Fruit fly (Drosophila melanogaster) whole organism, wandering third instar larva: Measurements from ENCODE around the gene Pde6.
A peak's percentile ranks its signal among the peaks of the same experiment; 100 is the strongest.

Source experiments
- CrebA ChIP-seq: fragments of 200-800 bp; sonication (Bioruptor generic); optimal IDR thresholded peaks from 2 replicates; lab custom pipeline; 2016; ENCODE audit warnings: missing biosample characterization, mild to moderate bottlenecking, missing genetic modification characterization, borderline replicate concordance
- GATAd ChIP-seq: sonication (Bioruptor generic); optimal IDR thresholded peaks from 2 replicates; lab custom pipeline; 2016; ENCODE audit warnings: missing biosample characterization, missing genetic modification characterization
- Hnf4 ChIP-seq: fragments of 200-800 bp; sonication (Bioruptor generic); optimal IDR thresholded peaks from 2 replicates; lab custom pipeline; 2016; ENCODE audit warnings: missing biosample characterization, mild to moderate bottlenecking, missing genetic modification characterization
- Hr78 ChIP-seq: fragments of >200 bp; optimal IDR thresholded peaks from 2 replicates; lab custom pipeline; 2017; ENCODE audit warnings: missing biosample characterization, missing genetic modification characterization
- Vsx2 ChIP-seq: fragments of 200-300, 225-300 bp; sonication (Bioruptor generic); optimal IDR thresholded peaks from 2 replicates; lab custom pipeline; 2018; ENCODE audit warnings: missing biosample characterization, missing genetic modification characterization; ENCODE audit not compliant: partially characterized antibody
- br ChIP-seq: fragments of 200-800 bp; sonication (Bioruptor generic); optimal IDR thresholded peaks from 2 replicates; lab custom pipeline; 2016; ENCODE audit warnings: missing biosample characterization, missing genetic modification characterization
- dl ChIP-seq, 2 experiments: fragments of 175-275, 200-275 bp in 1 of 2; fragments of 200-275 bp in 1 of 2; sonication (Bioruptor generic); optimal IDR thresholded peaks; lab custom pipeline; 2018; ENCODE audit warnings: mild to moderate bottlenecking in 2 of 2, missing biosample characterization in 2 of 2, missing genetic modification characterization in 2 of 2, moderate library complexity in 2 of 2; ENCODE audit not compliant: partially characterized antibody in 2 of 2, insufficient read depth in 1 of 2
- h ChIP-seq: fragments of 200-800 bp; sonication (Bioruptor generic); optimal IDR thresholded peaks from 3 replicates; lab custom pipeline; 2016; ENCODE audit warnings: missing biosample characterization, mild to moderate bottlenecking, missing genetic modification characterization
- lola ChIP-seq: fragments of >200 bp; optimal IDR thresholded peaks from 2 replicates; lab custom pipeline; 2017; ENCODE audit warnings: missing biosample characterization, missing genetic modification characterization
- psq ChIP-seq: fragments of 200-800 bp; sonication (Bioruptor generic); optimal IDR thresholded peaks from 3 replicates; lab custom pipeline; 2017; ENCODE audit warnings: missing biosample characterization, mild to moderate bottlenecking, missing genetic modification characterization, moderate library complexity
- woc ChIP-seq: sonication (Bioruptor generic); optimal IDR thresholded peaks from 2 replicates; lab custom pipeline; 2016; ENCODE audit warnings: missing biosample characterization, mild to moderate bottlenecking, missing genetic modification characterization

DNA sequence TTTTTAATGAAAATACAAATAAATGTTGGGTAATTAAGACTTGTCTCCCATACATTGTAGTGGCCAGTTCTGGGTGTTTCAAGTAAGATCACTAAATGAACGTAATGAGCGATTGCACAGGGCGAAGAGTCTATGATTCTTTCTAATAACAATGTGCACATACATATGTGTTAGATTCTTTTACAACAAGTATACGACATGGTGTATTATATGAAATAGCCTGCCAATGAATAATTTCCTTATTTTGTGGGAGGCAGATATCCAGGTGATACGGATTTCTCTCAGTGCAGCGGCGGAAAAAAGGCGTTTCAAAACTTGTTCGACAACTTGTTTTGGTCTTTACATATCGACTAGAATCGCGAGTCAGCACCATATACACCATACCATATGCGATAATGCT, 84.5 kb downstream of the Pde6 start:
- TF ChIP-seq h (GFP tag; lab: Kevin White, UChicago) (peak; percentile 32), psq (GFP tag; lab: Kevin White, UChicago) (peak; percentile 2), Hr78 (GFP tag; lab: Kevin White, UChicago) (no peak), Hnf4 (GFP tag; lab: Kevin White, UChicago) (no peak), br (GFP tag; lab: Kevin White, UChicago) (peak; percentile 7), woc (no peak), Vsx2 (no peak), CrebA (GFP tag; lab: Kevin White, UChicago) (no peak), GATAd (GFP tag; lab: Kevin White, UChicago) (no peak), lola (GFP tag; lab: Kevin White, UChicago) (no peak), dl (GFP tag; optimal IDR thresholded peaks at IDR 0.05; lab: Kevin White, UChicago; ENCODE audit: insufficient read depth in 1 of 2, partially characterized antibody in 2 of 2) (no peak)
